Worm (Caenorhabditis elegans) whole organism, L1 larva: ENCODE data around the gene srbc-32.

Source experiments
- ama-1 ChIP-seq: fragments of 150-350 bp; optimal IDR thresholded peaks from 2 replicates; lab custom pipeline; 2014
- ceh-82 ChIP-seq, 3 experiments: fragments of 150-350 bp in 1 of 3; sonication (generic microtip) in 2 of 3; optimal IDR thresholded peaks; 2 replicates each; lab custom pipeline; 2014 to 2017; ENCODE audit warnings: missing biosample characterization in 3 of 3, missing genetic modification characterization in 3 of 3
- fkh-10 ChIP-seq: sonication (generic microtip); optimal IDR thresholded peaks from 2 replicates; lab custom pipeline; 2017; ENCODE audit warnings: missing biosample characterization, missing genetic modification reagents, missing genetic modification characterization
- lin-35 ChIP-seq, 2 experiments: fragments of 150-350 bp; optimal IDR thresholded peaks; 2 replicates each; lab custom pipeline; 2014; ENCODE audit warnings: missing biosample characterization in 2 of 2, missing genetic modification characterization in 2 of 2, missing genetic modification reagents in 2 of 2
- mab-9 ChIP-seq: fragments of 200-800 bp; sonication (Bioruptor generic); IDR thresholded peaks from 2 replicates; pipeline ENCODE4 v1.3.6; 2022; ENCODE audit warnings: missing genetic modification reagents, missing genetic modification characterization, missing compliant biosample characterization
- nhr-11 ChIP-seq: fragments of 150-350 bp; optimal IDR thresholded peaks from 2 replicates; lab custom pipeline; 2014; ENCODE audit warnings: missing biosample characterization, missing genetic modification characterization
- nhr-19 ChIP-seq: fragments of 200-800 bp; sonication (Bioruptor generic); conservative IDR thresholded peaks from 2 replicates; pipeline ENCODE4 v1.3.6; 2022; ENCODE audit warnings: missing genetic modification characterization, missing compliant biosample characterization
- nhr-28 ChIP-seq: fragments of 150-350 bp; optimal IDR thresholded peaks from 2 replicates; lab custom pipeline; 2014; ENCODE audit warnings: missing biosample characterization, missing genetic modification characterization
- nhr-84 ChIP-seq: sonication (generic microtip); optimal IDR thresholded peaks from 2 replicates; lab custom pipeline; 2017; ENCODE audit warnings: missing biosample characterization, missing genetic modification characterization
- rnt-1 ChIP-seq: sonication (generic microtip); optimal IDR thresholded peaks from 2 replicates; lab custom pipeline; 2016; ENCODE audit warnings: mild to moderate bottlenecking, missing genetic modification characterization, moderate library complexity, missing compliant biosample characterization
- sox-4 ChIP-seq: sonication (generic microtip); optimal IDR thresholded peaks from 2 replicates; lab custom pipeline; 2016; ENCODE audit warnings: missing genetic modification characterization, missing compliant biosample characterization
- tlp-1 ChIP-seq: fragments of 150-350 bp; optimal IDR thresholded peaks from 2 replicates; lab custom pipeline; 2014; ENCODE audit warnings: missing biosample characterization, missing genetic modification characterization
- unc-62 ChIP-seq: fragments of 150-350 bp; optimal IDR thresholded peaks from 2 replicates; lab custom pipeline; 2014; ENCODE audit warnings: missing biosample characterization, missing genetic modification reagents, missing genetic modification characterization
- unc-86 ChIP-seq: sonication (generic microtip); optimal IDR thresholded peaks from 2 replicates; lab custom pipeline; 2016; ENCODE audit warnings: missing genetic modification characterization, missing compliant biosample characterization

- TF ChIP-seq rnt-1 (tag; lab: Kevin White, UChicago) (no peak), unc-86 (tag; lab: Kevin White, UChicago) (no peak), ama-1 (lab: Kevin White, UChicago) (no peak), nhr-84 (tag; lab: Kevin White, UChicago) (no peak), ceh-82 (tag; optimal IDR thresholded peaks at IDR 0.05; lab: Kevin White, UChicago) (no peak), nhr-11 (no peak), nhr-19 (GFP tag; lab: Robert Waterston, UW) (no peak), tlp-1 (no peak), sox-4 (no peak), nhr-28 (tag; lab: Kevin White, UChicago) (no peak), lin-35 (GFP tag; optimal IDR thresholded peaks at IDR 0.05; lab: Kevin White, UChicago) (no peak), fkh-10 (no peak), mab-9 (no peak), unc-62 (GFP tag; lab: Kevin White, UChicago) (no peak)
Observed at ce11 chrV:3524970-3525369, 38.2 kb upstream of the srbc-32 start, which contains the start of gene T24A6.7.
